Worm (Caenorhabditis elegans) whole organism, late embryonic: ENCODE results near the gene fbxb-62.

ENCODE experiments used
- K09A11.1 ChIP-seq: sonication (generic microtip); optimal IDR thresholded peaks from 2 replicates; lab custom pipeline; 2017; ENCODE audit warnings: antibody characterized with exemption, mild to moderate bottlenecking, missing genetic modification characterization, missing compliant biosample characterization; ENCODE audit not compliant: insufficient read depth
- ceh-34 ChIP-seq: sonication (generic microtip); optimal IDR thresholded peaks from 2 replicates; lab custom pipeline; 2016; ENCODE audit warnings: mild to moderate bottlenecking, missing genetic modification characterization, missing compliant biosample characterization
- elt-2 ChIP-seq: sonication (generic microtip); optimal IDR thresholded peaks from 2 replicates; lab custom pipeline; 2016; ENCODE audit warnings: missing genetic modification reagents, missing genetic modification characterization, missing compliant biosample characterization
- hlh-15 ChIP-seq: sonication (generic microtip); optimal IDR thresholded peaks from 2 replicates; lab custom pipeline; 2016; ENCODE audit warnings: missing genetic modification characterization, missing compliant biosample characterization
- hlh-6 ChIP-seq: sonication (generic microtip); optimal IDR thresholded peaks from 2 replicates; lab custom pipeline; 2016; ENCODE audit warnings: missing genotype, missing genetic modification characterization, missing compliant biosample characterization
- pqm-1 ChIP-seq: sonication (generic microtip); optimal IDR thresholded peaks from 2 replicates; lab custom pipeline; 2016; ENCODE audit warnings: missing genetic modification characterization, missing compliant biosample characterization
- syd-9 ChIP-seq: sonication (generic microtip); optimal IDR thresholded peaks from 2 replicates; lab custom pipeline; 2016; ENCODE audit warnings: mild to moderate bottlenecking, missing genetic modification characterization, moderate library complexity, missing compliant biosample characterization
- ttx-3 ChIP-seq: sonication (generic microtip); optimal IDR thresholded peaks from 2 replicates; lab custom pipeline; 2016; ENCODE audit warnings: missing genetic modification reagents, missing genetic modification characterization, missing compliant biosample characterization
- unc-3 ChIP-seq, 2 experiments: fragments of 200-800 bp in 1 of 2; sonication (Bioruptor generic) in 1 of 2; sonication (generic microtip) in 1 of 2; conservative IDR thresholded peaks in 1 of 2; optimal IDR thresholded peaks in 1 of 2; 2 replicates each; pipeline versions ENCODE4 v1.3.6 to Lab custom; 2016 to 2022; ENCODE audit warnings: missing compliant biosample characterization in 2 of 2, missing genetic modification characterization in 2 of 2, missing genetic modification reagents in 1 of 2
- unc-86 ChIP-seq: sonication (generic microtip); optimal IDR thresholded peaks from 2 replicates; lab custom pipeline; 2016; ENCODE audit warnings: missing genetic modification characterization, missing compliant biosample characterization

- TF ChIP-seq elt-2 (tag; lab: Kevin White, UChicago) (no peak), ceh-34 (no peak), syd-9 (tag; lab: Kevin White, UChicago) (no peak), ttx-3 (tag; lab: Kevin White, UChicago) (no peak), unc-3 (GFP tag; conservative IDR thresholded peaks at IDR 0.05; lab: Robert Waterston, UW) (no peak), unc-3 (tag; optimal IDR thresholded peaks at IDR 0.05; lab: Kevin White, UChicago) (no peak), K09A11.1 (no peak), pqm-1 (tag; lab: Kevin White, UChicago) (no peak), unc-86 (no peak), hlh-15 (tag; lab: Kevin White, UChicago) (no peak), hlh-6 (tag; lab: Kevin White, UChicago) (no peak)
Observed at ce11 chrV:19282314-19282713, 19.5 kb downstream of the fbxb-62 start, which contains the start of gene fbxb-117.
